Fruit fly (Drosophila melanogaster) whole organism, wandering third instar larva: Measurements from ENCODE around the gene Svip.

Experiments
- CG32264 ChIP-seq: fragments of 200-800 bp; sonication (Bioruptor generic); optimal IDR thresholded peaks from 2 replicates; lab custom pipeline; 2016; ENCODE audit warnings: missing biosample characterization, missing genetic modification characterization
- Dfd ChIP-seq: fragments of >200 bp; optimal IDR thresholded peaks from 2 replicates; lab custom pipeline; 2017; ENCODE audit warnings: missing biosample characterization, missing genetic modification characterization
- HLH106 ChIP-seq: fragments of 200-800 bp; optimal IDR thresholded peaks from 3 replicates; lab custom pipeline; 2019; ENCODE audit warnings: missing biosample characterization, mild to moderate bottlenecking, missing genetic modification characterization, moderate library complexity
- OdsH ChIP-seq: fragments of 200-800 bp; sonication (Bioruptor generic); optimal IDR thresholded peaks from 2 replicates; lab custom pipeline; 2016; ENCODE audit warnings: missing biosample characterization, mild to moderate bottlenecking, missing genetic modification characterization
- Sp1 ChIP-seq: fragments of 200-800 bp; sonication (Bioruptor generic); optimal IDR thresholded peaks from 3 replicates; lab custom pipeline; 2019; ENCODE audit warnings: missing biosample characterization, mild to moderate bottlenecking, missing genetic modification characterization, moderate library complexity
- dmrt93B ChIP-seq: fragments of 200-800 bp; sonication (Bioruptor generic); optimal IDR thresholded peaks from 2 replicates; lab custom pipeline; 2018; ENCODE audit warnings: missing biosample characterization, mild to moderate bottlenecking, missing genetic modification characterization
- fru ChIP-seq: fragments of 200-800 bp; sonication (Bioruptor generic); optimal IDR thresholded peaks from 3 replicates; lab custom pipeline; 2016; ENCODE audit warnings: missing biosample characterization, mild to moderate bottlenecking, missing genetic modification characterization
- pan ChIP-seq: fragments of >200 bp; optimal IDR thresholded peaks from 2 replicates; lab custom pipeline; 2017
- psq ChIP-seq: fragments of 200-800 bp; sonication (Bioruptor generic); optimal IDR thresholded peaks from 3 replicates; lab custom pipeline; 2017; ENCODE audit warnings: missing biosample characterization, mild to moderate bottlenecking, missing genetic modification characterization, moderate library complexity

DNA sequence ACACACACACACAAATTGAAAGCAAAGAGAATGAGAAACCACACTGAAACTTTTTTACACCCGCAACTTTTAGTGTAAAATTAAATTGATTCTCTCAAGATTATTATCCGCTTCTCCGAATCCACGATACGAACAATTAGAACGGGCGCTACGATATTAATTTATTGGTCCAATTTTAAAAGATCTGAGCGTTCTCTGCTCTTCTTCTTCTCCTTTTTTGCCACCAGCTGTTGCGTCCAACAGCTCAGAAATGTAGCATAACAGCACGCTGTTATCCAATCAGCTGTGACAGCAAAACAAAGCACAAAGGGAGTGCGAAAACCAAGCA lies at the start of gene Svip, which contains the start of gene UGP:
- TF ChIP-seq psq (GFP tag; lab: Kevin White, UChicago) (peak; percentile 57), fru (GFP tag; lab: Kevin White, UChicago) (no peak), Dfd (GFP tag; lab: Kevin White, UChicago) (no peak), HLH106 (no peak), CG32264 (GFP tag; lab: Kevin White, UChicago) (no peak), Sp1 (peak; percentile 5), pan (lab: Kevin White, UChicago) (no peak), dmrt93B (GFP tag; lab: Kevin White, UChicago) (no peak), OdsH (GFP tag; lab: Kevin White, UChicago) (peak; percentile 27)
